Worm (Caenorhabditis elegans): Measurements from ENCODE around the gene nhr-178.

nhr-178 gene

ce11 chrV:1607790-1608189 lies at the start of gene nhr-178:
nhr-178 (minus strand) TSS chrV:1607953.
- TF ChIP-seq mml-1 (tag; optimal IDR thresholded peaks at IDR 0.05) = no peak
- TF ChIP-seq lsy-12 (tag; optimal IDR thresholded peaks at IDR 0.05) = no peak
- TF ChIP-seq ceh-28 (tag; optimal IDR thresholded peaks at IDR 0.05) = peak; percentile 49
- peak; percentile 9 for TF ChIP-seq nhr-25 (tag; optimal IDR thresholded peaks at IDR 0.05)
- TF ChIP-seq egl-5 (tag; optimal IDR thresholded peaks at IDR 0.05) = no peak
- TF ChIP-seq nhr-23 (tag; optimal IDR thresholded peaks at IDR 0.05) = peak; percentile 15
- peak; percentile 13 for TF ChIP-seq mdl-1 (tag; optimal IDR thresholded peaks at IDR 0.05)
- TF ChIP-seq unc-62 (GFP tag; optimal IDR thresholded peaks at IDR 0.05) = no peak
- TF ChIP-seq nhr-43 (tag; optimal IDR thresholded peaks at IDR 0.05; ENCODE audit: poor library complexity, severe bottlenecking) = no peak
- TF ChIP-seq ZK546.5 (tag; optimal IDR thresholded peaks at IDR 0.05) = no peak
- TF ChIP-seq skn-1 (tag; optimal IDR thresholded peaks at IDR 0.05) = no peak
- peak; percentile 79 for TF ChIP-seq pqm-1 (tag; optimal IDR thresholded peaks at IDR 0.05)
- TF ChIP-seq ceh-16 (tag; optimal IDR thresholded peaks at IDR 0.05) = no peak
- TF ChIP-seq hmg-11 (tag; optimal IDR thresholded peaks at IDR 0.05) = no peak
- TF ChIP-seq nfya-1 (tag; optimal IDR thresholded peaks at IDR 0.05; ENCODE audit: insufficient read depth) = no peak
- TF ChIP-seq pha-4 (tag; optimal IDR thresholded peaks at IDR 0.05) = peak; percentile 34
- no peak for TF ChIP-seq fos-1 (tag; optimal IDR thresholded peaks at IDR 0.05)
- TF ChIP-seq elt-2 (tag; optimal IDR thresholded peaks at IDR 0.05) = peak; percentile 86
- TF ChIP-seq jun-1 (tag; optimal IDR thresholded peaks at IDR 0.05) = peak; percentile 59
- TF ChIP-seq aly-2 (tag; optimal IDR thresholded peaks at IDR 0.05) = no peak

- no peak for TF ChIP-seq hmg-11 (tag; optimal IDR thresholded peaks at IDR 0.05)
- no peak for TF ChIP-seq ceh-82 (tag; optimal IDR thresholded peaks at IDR 0.05)
- no peak for TF ChIP-seq lin-39 (tag; optimal IDR thresholded peaks at IDR 0.05)
- no peak for TF ChIP-seq nhr-28 (tag; optimal IDR thresholded peaks at IDR 0.05)
- TF ChIP-seq jun-1 (tag; optimal IDR thresholded peaks at IDR 0.05) = no peak
- TF ChIP-seq tbx-2 (tag; optimal IDR thresholded peaks at IDR 0.05) = no peak
- TF ChIP-seq ceh-16 (tag; optimal IDR thresholded peaks at IDR 0.05) = no peak
- TF ChIP-seq fkh-10 (GFP tag; optimal IDR thresholded peaks at IDR 0.05) = no peak
- no peak for TF ChIP-seq ama-1 (optimal IDR thresholded peaks at IDR 0.05)
- TF ChIP-seq lsy-12 (tag; optimal IDR thresholded peaks at IDR 0.05) = no peak
- no peak for TF ChIP-seq fos-1 (tag; optimal IDR thresholded peaks at IDR 0.05)
- no peak for TF ChIP-seq unc-39 (tag; optimal IDR thresholded peaks at IDR 0.05)
Observed at ce11 chrV:1654845-1655244, 47.1 kb upstream of the nhr-178 start, which contains the start of gene irld-11. irld-11 (plus strand) TSS chrV:1655145.

ce11 chrV:1651045-1651444 lies 43.3 kb upstream of the nhr-178 start, which contains the start of gene irld-44:
irld-44 (plus strand) TSS chrV:1651345.
- no peak for TF ChIP-seq snpc-4 (tag; optimal IDR thresholded peaks at IDR 0.05)
- no peak for TF ChIP-seq daf-12 (tag; optimal IDR thresholded peaks at IDR 0.05)
- TF ChIP-seq ztf-11 (tag; optimal IDR thresholded peaks at IDR 0.05) = no peak
- TF ChIP-seq nhr-76 (tag; optimal IDR thresholded peaks at IDR 0.05) = no peak
- no peak for TF ChIP-seq ama-1 (optimal IDR thresholded peaks at IDR 0.05)
- TF ChIP-seq ceh-28 (tag; optimal IDR thresholded peaks at IDR 0.05) = no peak
- TF ChIP-seq jun-1 (tag; optimal IDR thresholded peaks at IDR 0.05) = no peak
- TF ChIP-seq ZK546.5 (tag; optimal IDR thresholded peaks at IDR 0.05) = no peak
- TF ChIP-seq fkh-2 (tag; optimal IDR thresholded peaks at IDR 0.05) = no peak
- TF ChIP-seq hmg-11 (tag; optimal IDR thresholded peaks at IDR 0.05) = no peak
- no peak for TF ChIP-seq nhr-28 (tag; optimal IDR thresholded peaks at IDR 0.05)
- no peak for TF ChIP-seq ceh-9 (tag; optimal IDR thresholded peaks at IDR 0.05)
- TF ChIP-seq pqm-1 (tag; optimal IDR thresholded peaks at IDR 0.05) = no peak

- no peak for TF ChIP-seq ama-1 (optimal IDR thresholded peaks at IDR 0.05)
- no peak for TF ChIP-seq nhr-12 (tag; optimal IDR thresholded peaks at IDR 0.05)
- TF ChIP-seq ceh-9 (tag; optimal IDR thresholded peaks at IDR 0.05) = no peak
- TF ChIP-seq pha-4 (tag; optimal IDR thresholded peaks at IDR 0.05) = no peak
- no peak for TF ChIP-seq ceh-82 (tag; optimal IDR thresholded peaks at IDR 0.05)
- TF ChIP-seq eor-1 (tag; optimal IDR thresholded peaks at IDR 0.05) = no peak
- TF ChIP-seq egl-5 (tag; optimal IDR thresholded peaks at IDR 0.05) = no peak
- no peak for TF ChIP-seq lin-39 (tag; optimal IDR thresholded peaks at IDR 0.05)
- no peak for TF ChIP-seq egl-27 (tag; optimal IDR thresholded peaks at IDR 0.05)
- TF ChIP-seq sea-2 (GFP tag; optimal IDR thresholded peaks at IDR 0.05) = no peak
- TF ChIP-seq tbx-2 (tag; optimal IDR thresholded peaks at IDR 0.05) = no peak
- no peak for TF ChIP-seq ztf-11 (tag; optimal IDR thresholded peaks at IDR 0.05)
- no peak for TF ChIP-seq mml-1 (tag; optimal IDR thresholded peaks at IDR 0.05)
- no peak for TF ChIP-seq zag-1 (tag; optimal IDR thresholded peaks at IDR 0.05)
Observed at ce11 chrV:1648000-1648399, 40.2 kb upstream of the nhr-178 start, which contains the start of gene irld-45. irld-45 (plus strand) TSS chrV:1648300.

Measured in whole organism, L3 larva.